Fruit fly (Drosophila melanogaster): ENCODE data around the gene mRpL9.
A peak's percentile ranks its signal among the peaks of the same experiment; 100 is the strongest.

Gene mRpL9

DNA sequence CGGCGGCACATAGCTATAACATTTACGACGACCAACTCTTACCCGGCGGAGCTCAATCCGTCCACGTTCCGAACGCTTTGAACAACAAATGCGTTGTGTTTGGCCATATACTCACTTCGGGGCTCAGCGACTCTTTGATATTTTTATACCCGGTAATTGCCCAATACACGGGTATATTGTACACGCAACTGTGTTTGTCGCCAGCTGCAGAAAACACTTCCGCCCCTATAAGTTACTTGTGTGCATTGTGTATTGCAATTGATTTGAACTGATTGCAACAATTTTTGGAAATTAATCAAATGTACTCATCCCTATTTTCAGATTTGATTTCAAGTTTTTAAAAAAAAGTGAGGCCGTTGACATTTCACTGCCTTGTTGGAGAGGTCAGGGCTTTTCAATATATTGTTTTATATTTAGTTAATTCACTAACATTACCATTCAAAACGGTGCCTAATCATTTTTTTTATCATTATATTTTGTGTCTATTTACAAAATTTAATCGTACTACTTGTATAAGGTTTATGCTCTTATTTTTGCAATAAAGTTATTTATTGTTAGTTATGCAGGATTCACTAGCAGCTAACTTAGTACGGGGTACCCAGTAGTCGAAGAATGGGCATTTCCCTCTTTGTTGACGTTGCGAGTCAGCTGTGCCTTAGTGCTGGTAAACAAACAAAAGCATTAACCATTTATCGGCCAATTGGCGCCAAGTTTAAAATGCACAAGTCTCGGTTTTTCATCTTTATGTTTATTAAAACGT lies 12.6 kb downstream of the mRpL9 start, which contains the start of gene Nagk (continued):
- TF ChIP-seq dac (GFP tag; optimal IDR thresholded peaks at IDR 0.05) (peak; percentile 33), CG9139 (GFP tag; optimal IDR thresholded peaks at IDR 0.05) (no peak), Hr38 (GFP tag; optimal IDR thresholded peaks at IDR 0.05) (no peak), Ets21C (GFP tag; optimal IDR thresholded peaks at IDR 0.05) (peak; percentile 55), net (GFP tag; optimal IDR thresholded peaks at IDR 0.05) (peak; percentile 68), CG34406 (GFP tag; optimal IDR thresholded peaks at IDR 0.05) (peak; percentile 64), CG8319 (GFP tag; optimal IDR thresholded peaks at IDR 0.05) (peak; percentile 34), CG11762 (GFP tag; optimal IDR thresholded peaks at IDR 0.05; ENCODE audit: insufficient read depth) (peak; percentile 46), CG7368 (GFP tag; optimal IDR thresholded peaks at IDR 0.05) (peak; percentile 50), achi (GFP tag; optimal IDR thresholded peaks at IDR 0.05) (peak; percentile 67), acj6 (GFP tag; optimal IDR thresholded peaks at IDR 0.05) (peak; percentile 75), CG10631 (GFP tag; optimal IDR thresholded peaks at IDR 0.05) (no peak), CG6854 (GFP tag; optimal IDR thresholded peaks at IDR 0.05) (peak; percentile 32)

- no peak for TF ChIP-seq cyc (GFP tag; optimal IDR thresholded peaks at IDR 0.05)
- no peak for TF ChIP-seq CG3032 (tag; optimal IDR thresholded peaks at IDR 0.05)
- TF ChIP-seq CG4318 (GFP tag; optimal IDR thresholded peaks at IDR 0.05): no peak
- TF ChIP-seq lz (GFP tag; optimal IDR thresholded peaks at IDR 0.05): no peak
- TF ChIP-seq Blimp-1 (GFP tag; optimal IDR thresholded peaks at IDR 0.05): peak; percentile 92
- TF ChIP-seq Ets21C (GFP tag; optimal IDR thresholded peaks at IDR 0.05): no peak
Observed at dm6 chr3R:15345198-15346017, 14.9 kb downstream of the mRpL9 start.

DNA sequence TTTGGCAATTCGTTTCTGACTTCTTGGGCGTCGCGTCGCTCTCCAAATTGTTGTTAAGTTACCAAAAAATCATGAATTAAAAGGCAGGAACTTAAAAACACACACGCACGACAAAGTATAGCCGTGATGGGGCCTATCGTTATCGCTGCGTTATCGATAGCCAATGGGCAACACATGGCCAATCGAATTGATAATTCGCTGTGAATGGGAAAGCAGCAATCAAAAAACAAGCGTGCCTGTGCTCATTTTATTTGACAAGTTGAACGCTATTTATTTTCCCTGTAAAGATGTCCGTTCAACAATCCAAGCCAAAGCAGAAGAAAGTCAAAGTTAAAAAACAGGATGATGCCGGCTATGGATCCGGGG lies 15.5 kb downstream of the mRpL9 start, which contains the start of the genes Surf4 and CG31301:
TSS of gene Surf4 (minus strand) at position 159 of the 366 bp plus-strand sequence.
TSS of gene CG31301 (plus strand) at position 188 of the 366 bp plus-strand sequence.
- TF ChIP-seq CG8632 (GFP tag; optimal IDR thresholded peaks at IDR 0.05) (no peak), salr (GFP tag; optimal IDR thresholded peaks at IDR 0.05) (no peak), ss (GFP tag; optimal IDR thresholded peaks at IDR 0.05) (no peak), Sox15 (GFP tag; optimal IDR thresholded peaks at IDR 0.05) (no peak), dsx (GFP tag; optimal IDR thresholded peaks at IDR 0.05; ENCODE audit: poor library complexity, severe bottlenecking) (peak; percentile 91), Eip78C (GFP tag) (no peak), OdsH (GFP tag; optimal IDR thresholded peaks at IDR 0.05) (no peak), CG9139 (GFP tag; optimal IDR thresholded peaks at IDR 0.05) (no peak), lz (GFP tag; optimal IDR thresholded peaks at IDR 0.05) (no peak), esn (GFP tag; optimal IDR thresholded peaks at IDR 0.05) (peak; percentile 9), CG8319 (GFP tag; optimal IDR thresholded peaks at IDR 0.05) (no peak), Hr4 (GFP tag; optimal IDR thresholded peaks at IDR 0.05) (no peak), Gug (GFP tag; IDR thresholded peaks at IDR 0.05) (no peak), Smox (GFP tag; optimal IDR thresholded peaks at IDR 0.05) (no peak), Met (GFP tag; optimal IDR thresholded peaks at IDR 0.05) (no peak), vri (GFP tag; optimal IDR thresholded peaks at IDR 0.05) (no peak)

dm6 chr3R:15347822-15348221 lies 17.3 kb downstream of the mRpL9 start, which contains the start of the genes CG42726 and CG42727:
CG42726 (plus strand) TSS chr3R:15348048.
CG42727 (plus strand) TSS chr3R:15348048.
- TF ChIP-seq CG8632 (GFP tag; optimal IDR thresholded peaks at IDR 0.05) (peak; percentile 22), CG3032 (tag; optimal IDR thresholded peaks at IDR 0.05) (peak; percentile 52), CG6163 (GFP tag; IDR thresholded peaks at IDR 0.05) (peak; percentile 51), svp (GFP tag) (no peak), eg (GFP tag; IDR thresholded peaks at IDR 0.05) (peak; percentile 56; the same call in 1 of the 3 replicates), Eip78C (GFP tag) (peak; percentile 87), Eip93F (GFP tag; optimal IDR thresholded peaks at IDR 0.05) (no peak), OdsH (GFP tag; optimal IDR thresholded peaks at IDR 0.05) (no peak), topi (GFP tag; optimal IDR thresholded peaks at IDR 0.05) (peak; percentile 44), ss (GFP tag; optimal IDR thresholded peaks at IDR 0.05) (no peak), Sox14 (GFP tag; optimal IDR thresholded peaks at IDR 0.05) (peak; percentile 52), Blimp-1 (GFP tag; optimal IDR thresholded peaks at IDR 0.05) (no peak), CG6276 (GFP tag; optimal IDR thresholded peaks at IDR 0.05) (no peak), CG6854 (GFP tag; optimal IDR thresholded peaks at IDR 0.05) (no peak), Hr4 (GFP tag; optimal IDR thresholded peaks at IDR 0.05) (no peak), Ets21C (GFP tag; optimal IDR thresholded peaks at IDR 0.05) (no peak), CG8319 (GFP tag; optimal IDR thresholded peaks at IDR 0.05) (no peak), Eip75B (GFP tag; optimal IDR thresholded peaks at IDR 0.05) (no peak), net (GFP tag; optimal IDR thresholded peaks at IDR 0.05) (no peak), CG10669 (GFP tag; optimal IDR thresholded peaks at IDR 0.05) (peak; percentile 24), dac (GFP tag; optimal IDR thresholded peaks at IDR 0.05) (peak; percentile 28), CG8119 (GFP tag; IDR thresholded peaks at IDR 0.05) (no peak), achi (GFP tag; optimal IDR thresholded peaks at IDR 0.05) (peak; percentile 30), Hr38 (GFP tag; optimal IDR thresholded peaks at IDR 0.05) (no peak), esn (GFP tag; optimal IDR thresholded peaks at IDR 0.05) (peak; percentile 69), cyc (GFP tag; optimal IDR thresholded peaks at IDR 0.05) (peak; percentile 34)
